Worm (Caenorhabditis elegans): ENCODE data around the gene gldi-7.

Gene gldi-7

ce11 chrII:8481731-8482253 lies 49.2 kb downstream of the gldi-7 start, which contains the start of gene M05D6.5:
Gene M05D6.5 (minus strand): TSS chrII:8482203.
- TF ChIP-seq T22C8.4 (GFP tag; IDR thresholded peaks at IDR 0.05) (no peak), klf-2 (GFP tag; conservative IDR thresholded peaks at IDR 0.05) (no peak), ztf-23 (GFP tag; IDR thresholded peaks at IDR 0.05) (no peak)

- TF ChIP-seq klf-2 (GFP tag; conservative IDR thresholded peaks at IDR 0.05) (no peak), tab-1 (GFP tag; IDR thresholded peaks at IDR 0.05) (no peak), T22C8.4 (GFP tag; IDR thresholded peaks at IDR 0.05) (no peak), ref-1 (GFP tag; conservative IDR thresholded peaks at IDR 0.05) (no peak), cog-1 (tag; optimal IDR thresholded peaks at IDR 0.05) (no peak)
These were observed 49.9 kb downstream of the gldi-7 start for ce11 chrII:8481033-8481708.

ce11 chrII:8480166-8480565 lies 50.9 kb downstream of the gldi-7 start, which contains the start of gene lact-4:
Gene lact-4 (minus strand): TSS chrII:8480478.
- no peak for TF ChIP-seq T22C8.4 (GFP tag; IDR thresholded peaks at IDR 0.05)
- no peak for TF ChIP-seq ref-1 (GFP tag; conservative IDR thresholded peaks at IDR 0.05)
- no peak for TF ChIP-seq ztf-23 (GFP tag; IDR thresholded peaks at IDR 0.05)
- TF ChIP-seq tab-1 (GFP tag; IDR thresholded peaks at IDR 0.05) = no peak
- TF ChIP-seq ztf-29 (GFP tag; IDR thresholded peaks at IDR 0.05) = no peak
- no peak for TF ChIP-seq cog-1 (tag; optimal IDR thresholded peaks at IDR 0.05)
- TF ChIP-seq med-1 (GFP tag; optimal IDR thresholded peaks at IDR 0.05; ENCODE audit: insufficient read depth) = no peak

- TF ChIP-seq tab-1 (GFP tag; IDR thresholded peaks at IDR 0.05) (no peak), klf-2 (GFP tag; conservative IDR thresholded peaks at IDR 0.05) (no peak), ztf-29 (GFP tag; IDR thresholded peaks at IDR 0.05) (no peak), flt-1 (GFP tag; IDR thresholded peaks at IDR 0.05) (no peak)
These were observed 51.7 kb downstream of the gldi-7 start for ce11 chrII:8479337-8479736.

All from whole organism, midembryonic.